Worm (Caenorhabditis elegans): ENCODE results near the gene C49G7.12.
A peak's percentile ranks its signal among the peaks of the same experiment; 100 is the strongest.

Gene C49G7.12

ce11 chrV:4018591-4018990, 19.6 kb upstream of the C49G7.12 start:
- TF ChIP-seq unc-62 (GFP tag; optimal IDR thresholded peaks at IDR 0.05 in 1 of 2): peak in 1 of 2 experiments; percentile 80
- TF ChIP-seq unc-62 (tag; optimal IDR thresholded peaks at IDR 0.05): no peak
- TF ChIP-seq ceh-62 (tag; optimal IDR thresholded peaks at IDR 0.05): no peak
- TF ChIP-seq snpc-1.2 (GFP tag; IDR thresholded peaks at IDR 0.05): no peak
- TF ChIP-seq nhr-6 (tag; optimal IDR thresholded peaks at IDR 0.05): no peak
- TF ChIP-seq fkh-10 (GFP tag; optimal IDR thresholded peaks at IDR 0.05): no peak
- TF ChIP-seq daf-12 (tag; optimal IDR thresholded peaks at IDR 0.05): no peak
- no peak for TF ChIP-seq spr-3 (GFP tag; optimal IDR thresholded peaks at IDR 0.05)
- TF ChIP-seq ceh-20 (GFP tag; IDR thresholded peaks at IDR 0.05): no peak

ce11 chrV:4019188-4019587, 19.0 kb upstream of the C49G7.12 start, which contains the start of gene K09D9.3:
TSS of gene K09D9.3 (plus strand) at chrV:4019488.
- no peak for TF ChIP-seq nhr-11 (tag; optimal IDR thresholded peaks at IDR 0.05)
- no peak for TF ChIP-seq skn-1 (tag; optimal IDR thresholded peaks at IDR 0.05)
- no peak for TF ChIP-seq duxl-1 (tag; optimal IDR thresholded peaks at IDR 0.05; ENCODE audit: poor library complexity)
- TF ChIP-seq saeg-2 (GFP tag; IDR thresholded peaks at IDR 0.05): no peak
- TF ChIP-seq gei-8 (GFP tag; optimal IDR thresholded peaks at IDR 0.05): no peak
- no peak for TF ChIP-seq F37D6.2 (tag; optimal IDR thresholded peaks at IDR 0.05)
- TF ChIP-seq set-16 (GFP tag; IDR thresholded peaks at IDR 0.05): no peak
- no peak for TF ChIP-seq ama-1 (optimal IDR thresholded peaks at IDR 0.05)

ce11 chrV:4021776-4022175, 16.4 kb upstream of the C49G7.12 start, which contains the start of gene K09D9.14:
TSS of gene K09D9.14 (minus strand) at chrV:4021876.
- TF ChIP-seq zag-1 (tag; optimal IDR thresholded peaks at IDR 0.05) (no peak), pha-4 (GFP tag; IDR thresholded peaks at IDR 0.05) (no peak), pha-4 (tag; optimal IDR thresholded peaks at IDR 0.05) (no peak), daf-12 (tag; optimal IDR thresholded peaks at IDR 0.05) (no peak), saeg-2 (GFP tag; IDR thresholded peaks at IDR 0.05) (no peak), arid-1 (GFP tag; conservative IDR thresholded peaks at IDR 0.05) (no peak), F37D6.2 (tag; optimal IDR thresholded peaks at IDR 0.05) (no peak), hlh-11 (tag; optimal IDR thresholded peaks at IDR 0.05) (no peak), nhr-11 (tag; optimal IDR thresholded peaks at IDR 0.05) (no peak), unc-130 (GFP tag; optimal IDR thresholded peaks at IDR 0.05) (no peak), ceh-82 (tag; optimal IDR thresholded peaks at IDR 0.05) (no peak), nhr-41 (GFP tag; IDR thresholded peaks at IDR 0.05) (no peak), ZK546.5 (tag; optimal IDR thresholded peaks at IDR 0.05) (no peak), mxl-3 (GFP tag; optimal IDR thresholded peaks at IDR 0.05) (no peak)

ce11 chrV:4022309-4022708, 15.9 kb upstream of the C49G7.12 start, which contains the start of gene cyp-35A3:
TSS of gene cyp-35A3 (plus strand) at chrV:4022609.
- TF ChIP-seq ceh-20 (GFP tag; IDR thresholded peaks at IDR 0.05): no peak
- no peak for TF ChIP-seq daf-19 (GFP tag; conservative IDR thresholded peaks at IDR 0.05)

DNA sequence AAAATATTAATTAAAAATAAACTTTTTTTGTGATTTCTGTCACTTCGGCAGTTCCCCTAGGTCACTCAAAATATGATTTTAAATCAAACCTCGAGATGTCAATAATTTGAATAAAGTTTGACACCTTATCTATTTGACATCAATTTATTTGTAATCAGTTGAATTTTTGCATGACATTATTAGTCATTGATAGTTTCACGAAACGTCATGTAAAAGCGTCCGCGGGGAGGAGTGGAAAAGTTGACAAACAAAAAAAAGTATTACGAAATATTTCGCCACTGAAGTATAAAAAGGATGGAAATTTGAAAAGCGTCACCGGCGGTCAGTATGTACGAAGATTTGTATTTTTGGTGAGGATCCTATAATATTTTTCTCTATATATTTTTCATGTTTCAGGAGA, 13.4 kb upstream of the C49G7.12 start, which contains the start of gene K09D9.1:
Gene K09D9.1 (plus strand): TSS at position 271 of the 400 bp plus-strand sequence.
- TF ChIP-seq T20F7.1 (GFP tag; optimal IDR thresholded peaks at IDR 0.05): peak; percentile 70
- TF ChIP-seq sdz-12 (GFP tag; optimal IDR thresholded peaks at IDR 0.05): no peak
- no peak for TF ChIP-seq ZK337.2 (GFP tag; IDR thresholded peaks at IDR 0.05)
- TF ChIP-seq php-3 (GFP tag; IDR thresholded peaks at IDR 0.05): peak; percentile 78
- peak; percentile 79 for TF ChIP-seq hlh-30 (tag; optimal IDR thresholded peaks at IDR 0.05; ENCODE audit: insufficient read depth)
- peak; percentile 93 for TF ChIP-seq dve-1 (tag; optimal IDR thresholded peaks at IDR 0.05; ENCODE audit: insufficient read depth)
- TF ChIP-seq saeg-2 (GFP tag; IDR thresholded peaks at IDR 0.05): no peak
- TF ChIP-seq ztf-11 (tag; optimal IDR thresholded peaks at IDR 0.05): no peak
- TF ChIP-seq nhr-11 (tag; optimal IDR thresholded peaks at IDR 0.05): no peak
- no peak for TF ChIP-seq zag-1 (tag; optimal IDR thresholded peaks at IDR 0.05)
- TF ChIP-seq daf-16 (GFP tag; optimal IDR thresholded peaks at IDR 0.05): peak in 1 of 2 experiments; percentile 57
- peak; percentile 95 for TF ChIP-seq daf-16 (tag; optimal IDR thresholded peaks at IDR 0.05)
- TF ChIP-seq pqm-1 (tag; optimal IDR thresholded peaks at IDR 0.05): peak; percentile 75
- TF ChIP-seq gei-8 (GFP tag; optimal IDR thresholded peaks at IDR 0.05): no peak
- TF ChIP-seq madf-5 (GFP tag; IDR thresholded peaks at IDR 0.05): no peak
- peak; percentile 38; the same call in 1 of the 2 replicates for TF ChIP-seq pha-4 (GFP tag; IDR thresholded peaks at IDR 0.05)
- TF ChIP-seq pha-4 (tag; optimal IDR thresholded peaks at IDR 0.05): peak; percentile 29
- TF ChIP-seq mep-1 (tag; optimal IDR thresholded peaks at IDR 0.05): no peak
- TF ChIP-seq T26A8.4 (GFP tag; IDR thresholded peaks at IDR 0.05): no peak
- peak; percentile 81 for TF ChIP-seq nhr-28 (tag; optimal IDR thresholded peaks at IDR 0.05)
- TF ChIP-seq nhr-6 (tag; optimal IDR thresholded peaks at IDR 0.05): peak; percentile 17
- peak; percentile 84 for TF ChIP-seq hlh-11 (tag; optimal IDR thresholded peaks at IDR 0.05)
- peak; percentile 58; the same call in 1 of the 2 replicates for TF ChIP-seq nhr-41 (GFP tag; IDR thresholded peaks at IDR 0.05)
- TF ChIP-seq zfp-2 (tag; optimal IDR thresholded peaks at IDR 0.05): no peak
- peak; percentile 95 for TF ChIP-seq zip-2 (tag; optimal IDR thresholded peaks at IDR 0.05)
- TF ChIP-seq duxl-1 (tag; optimal IDR thresholded peaks at IDR 0.05; ENCODE audit: poor library complexity): no peak

Measured in whole organism, L4 larva.